Worm (Caenorhabditis elegans): ENCODE data around the gene fbxb-47.

DNA sequence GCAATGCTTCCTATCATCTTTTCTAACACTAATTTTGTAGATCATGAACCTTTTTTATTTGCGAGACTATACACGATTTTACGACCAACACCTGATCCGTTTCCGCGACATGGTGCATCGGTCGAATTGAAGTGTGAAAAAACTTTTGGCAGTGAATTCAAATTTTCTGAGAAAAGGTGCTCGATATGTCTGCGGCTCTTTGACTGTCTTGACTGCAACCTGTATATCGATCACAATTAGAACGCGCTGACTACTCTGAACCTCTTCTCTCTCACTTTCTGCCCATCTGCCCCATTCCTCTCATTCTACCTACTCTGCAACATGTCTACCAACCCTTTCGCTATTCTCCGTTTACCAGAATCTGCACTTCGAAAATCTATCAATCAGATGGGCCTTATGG, 21.0 kb downstream of the fbxb-47 start, which contains the start of gene fbxb-26:
- TF ChIP-seq ztf-29 (GFP tag; IDR thresholded peaks at IDR 0.05), result no peak
- TF ChIP-seq ref-1 (GFP tag; conservative IDR thresholded peaks at IDR 0.05), result no peak
- no peak for TF ChIP-seq klf-2 (GFP tag; conservative IDR thresholded peaks at IDR 0.05)
- no peak for TF ChIP-seq flt-1 (GFP tag; IDR thresholded peaks at IDR 0.05)
- TF ChIP-seq ztf-23 (GFP tag; IDR thresholded peaks at IDR 0.05), result no peak
- TF ChIP-seq T22C8.4 (GFP tag; IDR thresholded peaks at IDR 0.05), result no peak
- TF ChIP-seq cog-1 (tag; optimal IDR thresholded peaks at IDR 0.05), result no peak
